Fruit fly (Drosophila melanogaster) whole organism, adult: Measurements from ENCODE around the gene CG32053.

ENCODE experiments used
- CG11617 ChIP-seq: fragments of 200-800 bp; sonication (Bioruptor generic); optimal IDR thresholded peaks from 2 replicates; lab custom pipeline; 2017; ENCODE audit warnings: mild to moderate bottlenecking, missing biosample characterization, missing genetic modification reagents, missing genetic modification characterization
- CG12768 ChIP-seq: fragments of 200-800 bp; sonication (Bioruptor generic); optimal IDR thresholded peaks from 2 replicates; lab custom pipeline; 2017; ENCODE audit warnings: missing biosample characterization, missing genetic modification characterization, mild to moderate bottlenecking, moderate library complexity, missing genetic modification reagents
- CG14711 ChIP-seq: fragments of 200-800 bp; sonication (Bioruptor generic); optimal IDR thresholded peaks from 2 replicates; lab custom pipeline; 2018; ENCODE audit warnings: missing biosample characterization, mild to moderate bottlenecking, missing genetic modification characterization, moderate library complexity
- CG5204 ChIP-seq: fragments of 200-800 bp; sonication (Bioruptor generic); optimal IDR thresholded peaks from 2 replicates; lab custom pipeline; 2016; ENCODE audit warnings: missing biosample characterization, missing genetic modification characterization
- CG7045 ChIP-seq: fragments of 200-800 bp; sonication (Bioruptor generic); optimal IDR thresholded peaks from 2 replicates; lab custom pipeline; 2017; ENCODE audit warnings: missing biosample characterization, mild to moderate bottlenecking, missing genetic modification characterization
- CG7101 ChIP-seq: fragments of 200-800 bp; sonication (Bioruptor generic); optimal IDR thresholded peaks from 2 replicates; lab custom pipeline; 2018; ENCODE audit warnings: missing biosample characterization, mild to moderate bottlenecking, missing genetic modification characterization, moderate library complexity
- Clk ChIP-seq: fragments of 200-800 bp; sonication (Bioruptor generic); optimal IDR thresholded peaks from 2 replicates; lab custom pipeline; 2017; ENCODE audit warnings: missing biosample characterization, missing genetic modification characterization
- Crg-1 ChIP-seq: fragments of 200-800 bp; sonication (Bioruptor generic); optimal IDR thresholded peaks from 2 replicates; lab custom pipeline; 2016; ENCODE audit warnings: missing biosample characterization, missing genetic modification characterization
- Hr96 ChIP-seq: fragments of 200-800 bp; sonication (Bioruptor generic); optimal IDR thresholded peaks from 2 replicates; lab custom pipeline; 2016; ENCODE audit warnings: missing biosample characterization, missing genetic modification characterization
- Mnt ChIP-seq: fragments of 200-800 bp; sonication (Bioruptor generic); optimal IDR thresholded peaks from 2 replicates; lab custom pipeline; 2016; ENCODE audit warnings: missing biosample characterization, mild to moderate bottlenecking, missing genetic modification characterization
- bab1 ChIP-seq: fragments of 200-800 bp; sonication (Bioruptor generic); optimal IDR thresholded peaks from 3 replicates; lab custom pipeline; 2019; ENCODE audit warnings: missing biosample characterization, mild to moderate bottlenecking, missing genetic modification characterization, moderate library complexity
- cic ChIP-seq: fragments of 200-800 bp; sonication (Bioruptor generic); optimal IDR thresholded peaks from 2 replicates; lab custom pipeline; 2017; ENCODE audit warnings: missing biosample characterization, mild to moderate bottlenecking, missing genetic modification characterization, moderate library complexity
- cnc ChIP-seq, 2 experiments: fragments of >200 bp; optimal IDR thresholded peaks; 2 replicates each; lab custom pipeline; 2017
- kay ChIP-seq: fragments of 200-800 bp; sonication (Bioruptor generic); peaks from one replicate; lab custom pipeline; 2016; ENCODE audit warnings: missing biosample characterization, missing genetic modification characterization, borderline replicate concordance
- ovo ChIP-seq: fragments of 200-800 bp; sonication (Bioruptor generic); optimal IDR thresholded peaks from 2 replicates; lab custom pipeline; 2016; ENCODE audit warnings: missing biosample characterization, missing genetic modification characterization
- pad ChIP-seq: fragments of 200-800 bp; sonication (Bioruptor generic); optimal IDR thresholded peaks from 3 replicates; lab custom pipeline; 2017; ENCODE audit warnings: missing biosample characterization, missing genetic modification characterization, mild to moderate bottlenecking, moderate library complexity, missing genetic modification reagents
- tj ChIP-seq: fragments of 200-800 bp; sonication (Bioruptor generic); optimal IDR thresholded peaks from 3 replicates; lab custom pipeline; 2017; ENCODE audit warnings: missing biosample characterization, mild to moderate bottlenecking, missing genetic modification characterization, moderate library complexity
- toe ChIP-seq: fragments of 200-800 bp; sonication (Bioruptor generic); optimal IDR thresholded peaks from 2 replicates; lab custom pipeline; 2016; ENCODE audit warnings: missing biosample characterization, missing genetic modification characterization

The CG32053 gene

dm6 chr3L:10078551-10078950 is 13.6 kb downstream of the CG32053 start:
- TF ChIP-seq tj (no peak), CG11617 (GFP tag; lab: Kevin White, UChicago) (no peak), CG7045 (no peak), ovo (no peak), pad (GFP tag; lab: Kevin White, UChicago) (no peak), Mnt (GFP tag; lab: Kevin White, UChicago) (no peak), Hr96 (GFP tag; lab: Kevin White, UChicago) (no peak), CG12768 (GFP tag; lab: Kevin White, UChicago) (no peak), toe (no peak), Crg-1 (GFP tag; lab: Kevin White, UChicago) (no peak), cic (GFP tag; lab: Kevin White, UChicago) (no peak), bab1 (no peak), CG7101 (tag; lab: Kevin White, UChicago) (no peak)

dm6 chr3L:10052586-10052985 is 39.6 kb downstream of the CG32053 start:
- TF ChIP-seq ovo, result no peak
- no peak for TF ChIP-seq CG7101 (tag; lab: Kevin White, UChicago)
- TF ChIP-seq Clk (GFP tag; lab: Kevin White, UChicago), result no peak
- TF ChIP-seq CG5204 (GFP tag; lab: Kevin White, UChicago), result no peak
- no peak for TF ChIP-seq CG12768 (GFP tag; lab: Kevin White, UChicago)
- TF ChIP-seq kay, result no peak
- no peak for TF ChIP-seq cnc (optimal IDR thresholded peaks at IDR 0.05; lab: Kevin White, UChicago)
- TF ChIP-seq CG7045, result no peak
- no peak for TF ChIP-seq CG14711 (tag; lab: Kevin White, UChicago)
- no peak for TF ChIP-seq cic (GFP tag; lab: Kevin White, UChicago)
- TF ChIP-seq toe, result no peak
